Fruit fly (Drosophila melanogaster): ENCODE measurements around the gene Cont.

Cont gene

dm6 chr3R:4399810-4400496, 18.8 kb downstream of the Cont start (continued):
- no peak for TF ChIP-seq vri (GFP tag; optimal IDR thresholded peaks at IDR 0.05)
- TF ChIP-seq CG6276 (GFP tag; optimal IDR thresholded peaks at IDR 0.05): no peak
- no peak for TF ChIP-seq CG3919 (GFP tag; optimal IDR thresholded peaks at IDR 0.05)
- no peak for TF ChIP-seq dac (GFP tag; optimal IDR thresholded peaks at IDR 0.05)
- peak; percentile 7 for TF ChIP-seq Ets96B (tag; optimal IDR thresholded peaks at IDR 0.05)
- TF ChIP-seq CG7368 (GFP tag; optimal IDR thresholded peaks at IDR 0.05): no peak
- TF ChIP-seq CG8119 (GFP tag; IDR thresholded peaks at IDR 0.05): no peak
- peak; percentile 2 for TF ChIP-seq esn (GFP tag; optimal IDR thresholded peaks at IDR 0.05)
- TF ChIP-seq spab (GFP tag; optimal IDR thresholded peaks at IDR 0.05): no peak
- TF ChIP-seq Eip93F (GFP tag; optimal IDR thresholded peaks at IDR 0.05): no peak
- no peak for TF ChIP-seq lz (GFP tag; optimal IDR thresholded peaks at IDR 0.05)
- TF ChIP-seq eg (GFP tag; IDR thresholded peaks at IDR 0.05): peak; percentile 23; the same call in 1 of the 3 replicates
- no peak for TF ChIP-seq fd59A (GFP tag; optimal IDR thresholded peaks at IDR 0.05)
- TF ChIP-seq CG9139 (GFP tag; optimal IDR thresholded peaks at IDR 0.05): no peak
- TF ChIP-seq CG8632 (GFP tag; optimal IDR thresholded peaks at IDR 0.05): peak; percentile 7
- no peak for TF ChIP-seq Gug (GFP tag; IDR thresholded peaks at IDR 0.05)
- peak in 1 of 2 experiments; percentile 51 for TF ChIP-seq ss (GFP tag; optimal IDR thresholded peaks at IDR 0.05)
- TF ChIP-seq CG1621 (tag; optimal IDR thresholded peaks at IDR 0.05): no peak
- TF ChIP-seq svp (GFP tag): no peak
- peak in 1 of 2 experiments; percentile 52 for TF ChIP-seq salr (GFP tag; optimal IDR thresholded peaks at IDR 0.05)
- peak; percentile 59 for TF ChIP-seq CG32006 (GFP tag; optimal IDR thresholded peaks at IDR 0.05)
- peak; percentile 14 for TF ChIP-seq CG10631 (GFP tag; optimal IDR thresholded peaks at IDR 0.05)
- no peak for TF ChIP-seq CG34406 (GFP tag; optimal IDR thresholded peaks at IDR 0.05)
- peak; percentile 32 for TF ChIP-seq Ets21C (GFP tag; optimal IDR thresholded peaks at IDR 0.05)
- no peak for TF ChIP-seq CG6808 (GFP tag; optimal IDR thresholded peaks at IDR 0.05)
- TF ChIP-seq Sox102F (GFP tag; optimal IDR thresholded peaks at IDR 0.05): no peak
- peak; percentile 19 for TF ChIP-seq Sox15 (GFP tag; optimal IDR thresholded peaks at IDR 0.05)
- TF ChIP-seq CG3032 (tag; optimal IDR thresholded peaks at IDR 0.05): peak; percentile 40

DNA sequence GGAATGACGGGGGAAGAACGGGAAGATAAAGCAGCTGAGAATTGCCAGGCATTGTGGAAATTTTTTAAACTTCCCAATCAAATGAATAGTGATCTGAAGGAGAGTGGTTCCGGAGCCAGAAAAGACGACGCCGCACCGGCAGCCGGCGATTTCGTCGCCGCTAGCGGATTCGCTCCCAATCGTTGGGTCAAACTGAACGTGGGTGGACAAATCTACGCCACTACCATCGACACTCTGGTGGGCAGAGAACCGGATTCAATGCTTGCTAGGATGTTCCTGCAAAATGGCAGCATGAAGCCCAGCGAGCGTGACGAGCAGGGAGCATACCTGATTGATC, 19.4 kb downstream of the Cont start, which contains the start of gene CG14647:
Gene CG14647, plus strand, starts transcription at position 14 of the 337 bp plus-strand sequence.
- TF ChIP-seq CG8632 (GFP tag; optimal IDR thresholded peaks at IDR 0.05): no peak
- TF ChIP-seq CG31627 (GFP tag; optimal IDR thresholded peaks at IDR 0.05): no peak
- no peak for TF ChIP-seq fd85E (GFP tag; optimal IDR thresholded peaks at IDR 0.05)
- no peak for TF ChIP-seq cyc (GFP tag; optimal IDR thresholded peaks at IDR 0.05)
- no peak for TF ChIP-seq CG8119 (GFP tag; IDR thresholded peaks at IDR 0.05)
- TF ChIP-seq CG11902 (GFP tag; optimal IDR thresholded peaks at IDR 0.05): no peak

- no peak for TF ChIP-seq Hr4 (GFP tag; optimal IDR thresholded peaks at IDR 0.05)
- TF ChIP-seq spab (GFP tag; optimal IDR thresholded peaks at IDR 0.05): no peak
- no peak for TF ChIP-seq CG10669 (GFP tag; optimal IDR thresholded peaks at IDR 0.05)
- TF ChIP-seq acj6 (GFP tag; optimal IDR thresholded peaks at IDR 0.05): no peak
Measured at dm6 chr3R:4401977-4402589, 21.0 kb downstream of the Cont start, which contains the start of gene CG9853. Gene CG9853, minus strand, starts transcription at chr3R:4402027.

All from whole organism, prepupa.